Fruit fly (Drosophila melanogaster) whole organism: ENCODE measurements around the gene Tg.

Experiments used
- EcR ChIP-seq, 2 experiments: fragments of >200 bp; optimal IDR thresholded peaks; 2 replicates each; lab custom pipeline; 2017; ENCODE audit warnings: missing biosample characterization in 2 of 2, missing genetic modification characterization in 2 of 2, missing genetic modification reagents in 2 of 2
- pan ChIP-seq: fragments of >200 bp; optimal IDR thresholded peaks from 2 replicates; lab custom pipeline; 2017
- psq ChIP-seq: fragments of >200 bp; optimal IDR thresholded peaks from 2 replicates; lab custom pipeline; 2017
- usp ChIP-seq: fragments of >200 bp; optimal IDR thresholded peaks from 2 replicates; lab custom pipeline; 2017; ENCODE audit warnings: missing biosample characterization, missing genetic modification characterization, mixed read lengths

DNA sequence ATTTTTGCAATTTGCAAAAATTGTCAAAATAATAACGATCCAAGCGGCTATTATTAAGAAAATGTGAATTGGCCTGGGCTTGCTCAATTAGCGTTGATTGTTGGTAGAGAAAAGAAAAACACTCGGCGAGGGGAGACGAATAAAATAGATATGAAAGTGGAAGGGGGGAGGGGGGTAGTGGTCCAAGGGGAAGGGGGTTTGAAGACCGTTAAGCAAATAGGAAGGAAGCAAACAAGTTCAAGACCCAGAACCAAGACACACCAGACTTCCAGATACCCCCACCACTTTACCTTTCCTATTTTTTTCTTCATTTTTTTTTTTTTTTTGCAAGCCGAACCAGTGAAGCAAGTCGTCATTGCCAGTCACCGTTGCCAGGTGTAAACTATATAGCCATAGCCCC lies 41.9 kb upstream of the Tg start:
- TF ChIP-seq usp (no peak), psq (no peak), EcR (GFP tag; optimal IDR thresholded peaks at IDR 0.05; lab: Kevin White, UChicago) (no peak), pan (no peak)
